Fruit fly (Drosophila melanogaster) whole organism, prepupa: Measurements from ENCODE around the gene Gycalpha99B.

ENCODE experiments used
- CG3919 ChIP-seq: fragments of 200-800 bp; sonication (Bioruptor generic); optimal IDR thresholded peaks from 3 replicates; lab custom pipeline; 2016; ENCODE audit warnings: missing biosample characterization, missing genetic modification characterization
- Smox ChIP-seq: fragments of 200-800 bp; sonication (Bioruptor generic); optimal IDR thresholded peaks from 3 replicates; lab custom pipeline; 2016; ENCODE audit warnings: missing biosample characterization, missing genetic modification characterization
- Sox102F ChIP-seq: fragments of 200-800 bp; sonication (Bioruptor generic); optimal IDR thresholded peaks from 2 replicates; lab custom pipeline; 2016; ENCODE audit warnings: missing biosample characterization, mild to moderate bottlenecking, missing genetic modification characterization
- dsx ChIP-seq: fragments of 200-800 bp; optimal IDR thresholded peaks from 3 replicates; lab custom pipeline; 2019; ENCODE audit warnings: missing biosample characterization, mild to moderate bottlenecking, missing genetic modification characterization, moderate library complexity; ENCODE audit not compliant: poor library complexity, severe bottlenecking
- pdm3 ChIP-seq: fragments of 200-800 bp; sonication (Bioruptor generic); optimal IDR thresholded peaks from 3 replicates; lab custom pipeline; 2016; ENCODE audit warnings: missing biosample characterization, missing genetic modification characterization

DNA sequence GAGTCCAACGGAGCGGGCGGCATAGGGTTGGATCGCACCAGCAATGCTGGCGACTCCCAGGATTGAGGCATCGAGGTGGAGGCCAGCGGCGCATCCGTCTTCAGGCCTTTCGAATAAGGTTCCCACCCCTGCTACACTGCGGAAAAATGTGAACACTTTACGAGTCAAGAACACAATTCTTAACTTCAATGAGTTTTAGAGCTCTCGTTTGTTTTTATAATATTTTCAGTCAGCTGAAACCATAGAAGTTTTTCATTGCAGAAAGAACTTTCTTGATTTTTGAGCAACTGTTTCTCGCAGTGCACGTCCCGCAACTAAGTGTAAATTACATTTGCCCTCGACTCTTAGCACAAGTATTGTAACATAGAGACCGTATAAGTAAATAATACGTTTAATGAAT, 14.1 kb downstream of the Gycalpha99B start:
- no peak for TF ChIP-seq dsx (GFP tag; lab: Kevin White, UChicago)
- TF ChIP-seq Sox102F (GFP tag; lab: Kevin White, UChicago) = no peak
- no peak for TF ChIP-seq pdm3 (GFP tag; lab: Kevin White, UChicago)
- no peak for TF ChIP-seq Smox (GFP tag; lab: Kevin White, UChicago)
- no peak for TF ChIP-seq CG3919 (GFP tag; lab: Kevin White, UChicago)
